Fruit fly (Drosophila melanogaster): ENCODE measurements around the gene CG32645.

The CG32645 gene

DNA sequence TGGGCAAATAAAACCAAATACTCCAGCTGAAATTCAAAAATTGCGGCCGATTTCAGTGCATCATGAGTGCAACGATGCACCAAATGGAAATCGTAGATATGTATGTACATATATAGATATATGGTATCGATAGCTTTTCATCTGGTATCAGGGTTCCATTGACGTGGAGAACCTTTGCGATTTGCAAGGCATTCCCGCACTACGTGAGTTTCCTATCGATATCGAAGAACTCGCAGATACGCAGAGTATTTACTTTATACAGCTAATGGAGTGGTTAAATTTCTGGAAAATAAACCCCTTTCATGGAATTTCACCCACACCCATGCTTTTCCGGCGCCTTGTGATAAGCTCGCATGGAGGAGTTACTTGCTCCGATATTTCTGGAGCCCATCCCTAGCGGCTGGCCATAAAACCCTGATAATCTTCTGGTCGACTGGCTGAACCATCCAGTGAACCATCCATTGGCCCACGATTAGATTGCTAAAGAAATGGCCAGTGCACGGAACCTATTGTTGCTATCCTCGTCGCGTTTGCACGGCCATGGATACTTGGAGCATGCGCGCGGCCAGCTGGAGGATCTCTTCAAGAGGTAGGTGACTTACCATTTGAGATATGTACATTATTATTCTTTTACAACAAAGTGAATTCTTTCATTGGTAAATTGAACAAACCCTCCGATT, 44.8 kb upstream of the CG32645 start, which contains the start of gene CG2200 (continued):
- TF ChIP-seq eg (GFP tag; IDR thresholded peaks at IDR 0.05) (peak; percentile 74), CG4318 (GFP tag; optimal IDR thresholded peaks at IDR 0.05) (no peak), CG11294 (GFP tag; IDR thresholded peaks at IDR 0.05) (peak; percentile 53; the same call in 1 of the 2 replicates), fkh (GFP tag; optimal IDR thresholded peaks at IDR 0.05) (peak; percentile 50), achi (GFP tag; optimal IDR thresholded peaks at IDR 0.05) (peak; percentile 69), CG11902 (GFP tag; optimal IDR thresholded peaks at IDR 0.05) (peak; percentile 35), Lpt (GFP tag; optimal IDR thresholded peaks at IDR 0.05) (peak; percentile 13), CG11762 (GFP tag; optimal IDR thresholded peaks at IDR 0.05; ENCODE audit: insufficient read depth) (peak; percentile 44), dac (GFP tag; optimal IDR thresholded peaks at IDR 0.05) (peak; percentile 8), Met (GFP tag; optimal IDR thresholded peaks at IDR 0.05) (peak; percentile 73), CG32006 (GFP tag; optimal IDR thresholded peaks at IDR 0.05) (peak; percentile 58), CG34406 (GFP tag; optimal IDR thresholded peaks at IDR 0.05) (peak; percentile 60), pdm3 (GFP tag; optimal IDR thresholded peaks at IDR 0.05) (peak; percentile 81), CG7368 (GFP tag; optimal IDR thresholded peaks at IDR 0.05) (peak; percentile 71), vri (GFP tag; optimal IDR thresholded peaks at IDR 0.05) (peak; percentile 68), CG15336 (GFP tag; IDR thresholded peaks at IDR 0.05) (peak; percentile 63), CG8119 (GFP tag; IDR thresholded peaks at IDR 0.05) (peak; percentile 57; the same call in 2 of the 3 replicates), Sox15 (GFP tag; optimal IDR thresholded peaks at IDR 0.05) (peak; percentile 62), lz (GFP tag; optimal IDR thresholded peaks at IDR 0.05) (peak; percentile 78), CG3032 (tag; optimal IDR thresholded peaks at IDR 0.05) (peak; percentile 66), fd59A (GFP tag; optimal IDR thresholded peaks at IDR 0.05) (no peak), ss (GFP tag; optimal IDR thresholded peaks at IDR 0.05) (no peak), CG8632 (GFP tag; optimal IDR thresholded peaks at IDR 0.05) (peak; percentile 57), acj6 (GFP tag; optimal IDR thresholded peaks at IDR 0.05) (peak; percentile 70), CG1621 (tag; optimal IDR thresholded peaks at IDR 0.05) (peak; percentile 38), net (GFP tag; optimal IDR thresholded peaks at IDR 0.05) (peak; percentile 66), Eip93F (GFP tag; optimal IDR thresholded peaks at IDR 0.05) (no peak), cyc (GFP tag; optimal IDR thresholded peaks at IDR 0.05) (peak; percentile 72), Eip78C (GFP tag) (peak; percentile 88), CG3919 (GFP tag; optimal IDR thresholded peaks at IDR 0.05) (peak; percentile 72), Sox14 (GFP tag; optimal IDR thresholded peaks at IDR 0.05) (peak; percentile 76)

DNA sequence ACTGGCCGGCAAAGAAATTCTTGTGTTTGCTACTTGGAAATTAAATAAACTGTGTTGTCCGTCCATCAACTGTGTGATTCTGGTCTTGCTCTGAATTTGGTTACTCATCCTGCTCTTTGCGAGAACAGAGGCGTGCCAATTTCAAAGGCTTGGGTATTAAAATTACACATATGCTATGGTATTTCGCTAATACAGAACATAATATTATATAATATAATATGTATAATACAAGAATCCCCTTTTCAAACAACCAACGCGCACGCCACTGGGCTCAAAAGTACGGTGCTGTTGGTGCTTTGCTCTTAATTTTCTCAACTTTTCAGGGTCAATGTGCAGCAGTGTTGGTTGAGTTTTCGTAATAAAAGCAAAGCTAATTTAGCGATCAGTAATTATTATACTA, 39.1 kb upstream of the CG32645 start:
- TF ChIP-seq CG3919 (GFP tag; optimal IDR thresholded peaks at IDR 0.05) (peak; percentile 62), fkh (GFP tag; optimal IDR thresholded peaks at IDR 0.05) (peak; percentile 33), Lpt (GFP tag; optimal IDR thresholded peaks at IDR 0.05) (peak; percentile 1), svp (GFP tag) (peak; percentile 84), CG10631 (GFP tag; optimal IDR thresholded peaks at IDR 0.05) (peak; percentile 66), Ets21C (GFP tag; optimal IDR thresholded peaks at IDR 0.05) (peak; percentile 27), CG11294 (GFP tag; IDR thresholded peaks at IDR 0.05) (peak; percentile 56; the same call in 1 of the 2 replicates), pdm3 (GFP tag; optimal IDR thresholded peaks at IDR 0.05) (peak; percentile 40), CG32006 (GFP tag; optimal IDR thresholded peaks at IDR 0.05) (peak; percentile 64), ss (GFP tag; optimal IDR thresholded peaks at IDR 0.05) (no peak), salr (GFP tag; optimal IDR thresholded peaks at IDR 0.05) (peak in 1 of 2 experiments; percentile 8), spab (GFP tag; optimal IDR thresholded peaks at IDR 0.05) (peak; percentile 11), CG7368 (GFP tag; optimal IDR thresholded peaks at IDR 0.05) (peak; percentile 34), Sox102F (GFP tag; optimal IDR thresholded peaks at IDR 0.05) (peak; percentile 59), CG9139 (GFP tag; optimal IDR thresholded peaks at IDR 0.05) (no peak), Hr4 (GFP tag; optimal IDR thresholded peaks at IDR 0.05) (no peak), dac (GFP tag; optimal IDR thresholded peaks at IDR 0.05) (no peak), CG1621 (tag; optimal IDR thresholded peaks at IDR 0.05) (no peak), CG15336 (GFP tag; IDR thresholded peaks at IDR 0.05) (peak; percentile 65), Sox15 (GFP tag; optimal IDR thresholded peaks at IDR 0.05) (peak; percentile 45), CG3032 (tag; optimal IDR thresholded peaks at IDR 0.05) (peak; percentile 52), topi (GFP tag; optimal IDR thresholded peaks at IDR 0.05) (peak; percentile 73), eg (GFP tag; IDR thresholded peaks at IDR 0.05) (peak; percentile 81), CG6854 (GFP tag; optimal IDR thresholded peaks at IDR 0.05) (peak; percentile 63), CG8119 (GFP tag; IDR thresholded peaks at IDR 0.05) (peak; percentile 55), CG10669 (GFP tag; optimal IDR thresholded peaks at IDR 0.05) (peak; percentile 36), Smox (GFP tag; optimal IDR thresholded peaks at IDR 0.05) (peak; percentile 42), fd85E (GFP tag; optimal IDR thresholded peaks at IDR 0.05) (no peak), CG6276 (GFP tag; optimal IDR thresholded peaks at IDR 0.05) (peak; percentile 6), net (GFP tag; optimal IDR thresholded peaks at IDR 0.05) (peak; percentile 50), Eip75B (GFP tag; optimal IDR thresholded peaks at IDR 0.05) (peak; percentile 13), OdsH (GFP tag; optimal IDR thresholded peaks at IDR 0.05) (peak; percentile 60), CG11762 (GFP tag; optimal IDR thresholded peaks at IDR 0.05; ENCODE audit: insufficient read depth) (no peak), acj6 (GFP tag; optimal IDR thresholded peaks at IDR 0.05) (peak; percentile 67)

Data from whole organism, prepupa.